Fruit fly (Drosophila melanogaster) whole organism, embryonic: ENCODE results near the gene CSN5.

ENCODE experiments used
- BtbVII ChIP-seq: fragments of 200-800 bp; sonication (Bioruptor generic); optimal IDR thresholded peaks from 3 replicates; lab custom pipeline; 2017; ENCODE audit warnings: missing biosample characterization, mild to moderate bottlenecking, missing genetic modification characterization
- Bteb2 ChIP-seq: fragments of 200-800 bp; sonication (Bioruptor generic); optimal IDR thresholded peaks from 2 replicates; lab custom pipeline; 2016; ENCODE audit warnings: missing biosample characterization, missing genetic modification characterization
- CG10321 ChIP-seq: fragments of 200-800 bp; sonication (Bioruptor generic); IDR thresholded peaks from 2 replicates; pipeline ENCODE4 v1.3.6; 2022; ENCODE audit warnings: missing biosample characterization, missing genetic modification characterization
- CG11504 ChIP-seq: fragments of 200-800 bp; sonication (Bioruptor generic); optimal IDR thresholded peaks from 3 replicates; lab custom pipeline; 2019; ENCODE audit warnings: missing biosample characterization, mild to moderate bottlenecking, missing genetic modification characterization, moderate library complexity
- CG11695 ChIP-seq: fragments of 200-800 bp; sonication (Bioruptor generic); IDR thresholded peaks from 3 replicates; pipeline ENCODE4 v1.3.6; 2022; ENCODE audit warnings: missing biosample characterization, missing genetic modification characterization
- CG1233 ChIP-seq: fragments of 200-800 bp; sonication (Bioruptor generic); optimal IDR thresholded peaks from 4 replicates; lab custom pipeline; 2018; ENCODE audit warnings: missing biosample characterization, mild to moderate bottlenecking, missing genetic modification characterization
- CG12942 ChIP-seq: fragments of 200-800 bp; sonication (Bioruptor generic); optimal IDR thresholded peaks from 3 replicates; lab custom pipeline; 2016; ENCODE audit warnings: missing biosample characterization, missing genetic modification characterization
- CG13287 ChIP-seq: fragments of 200-800 bp; sonication (Bioruptor generic); IDR thresholded peaks from 2 replicates; pipeline ENCODE4 v1.3.6; 2022; ENCODE audit warnings: missing biosample characterization, missing genetic modification characterization; ENCODE audit not compliant: partially characterized antibody
- CG13424 ChIP-seq: fragments of 200-800 bp; sonication (Bioruptor generic); optimal IDR thresholded peaks from 2 replicates; lab custom pipeline; 2019; ENCODE audit warnings: missing biosample characterization, mild to moderate bottlenecking, missing genetic modification characterization, moderate library complexity
- CG13624 ChIP-seq: fragments of 200-800 bp; sonication (Bioruptor generic); optimal IDR thresholded peaks from 2 replicates; lab custom pipeline; 2016; ENCODE audit warnings: missing biosample characterization, missing genetic modification characterization
- CG14667 ChIP-seq: fragments of 200-800 bp; sonication (Bioruptor generic); IDR thresholded peaks from 2 replicates; pipeline ENCODE4 v1.3.6; 2022; ENCODE audit warnings: missing biosample characterization, missing genetic modification characterization
- CG15073 ChIP-seq: fragments of 200-800 bp; sonication (Bioruptor generic); optimal IDR thresholded peaks from 2 replicates; lab custom pipeline; 2016; ENCODE audit warnings: missing biosample characterization, missing genetic modification characterization
- CG15479 ChIP-seq: fragments of 200-800 bp; sonication (Bioruptor generic); optimal IDR thresholded peaks from 3 replicates; lab custom pipeline; 2019; ENCODE audit warnings: missing biosample characterization, mild to moderate bottlenecking, missing genetic modification characterization, moderate library complexity
- CG17385 ChIP-seq: fragments of 200-800 bp; sonication (Bioruptor generic); optimal IDR thresholded peaks from 3 replicates; lab custom pipeline; 2018; ENCODE audit warnings: missing biosample characterization, mild to moderate bottlenecking, missing genetic modification characterization
- CG17912 ChIP-seq: fragments of 200-800 bp; sonication (Bioruptor generic); optimal IDR thresholded peaks from 2 replicates; lab custom pipeline; 2018; ENCODE audit warnings: missing biosample characterization, mild to moderate bottlenecking, missing genetic modification characterization
- CG18764 ChIP-seq: fragments of 200-800 bp; sonication (Bioruptor generic); optimal IDR thresholded peaks from 3 replicates; lab custom pipeline; 2016; ENCODE audit warnings: missing biosample characterization, missing genetic modification characterization
- CG2202 ChIP-seq: fragments of 200-800 bp; sonication (Bioruptor generic); optimal IDR thresholded peaks from 2 replicates; lab custom pipeline; 2018; ENCODE audit warnings: missing biosample characterization, mild to moderate bottlenecking, missing genetic modification characterization
- CG3163 ChIP-seq: fragments of 200-800 bp; sonication (Bioruptor generic); optimal IDR thresholded peaks from 3 replicates; lab custom pipeline; 2016; ENCODE audit warnings: missing biosample characterization, missing genetic modification characterization
- CG34224 ChIP-seq: fragments of 200-800 bp; sonication (Bioruptor generic); IDR thresholded peaks from 3 replicates; pipeline ENCODE4 v1.3.6; 2022; ENCODE audit warnings: missing biosample characterization, missing genetic modification characterization; ENCODE audit not compliant: partially characterized antibody
- CG43689 ChIP-seq: fragments of 200-800 bp; sonication (Bioruptor generic); IDR thresholded peaks from 2 replicates; pipeline ENCODE4 v1.3.6; 2022; ENCODE audit warnings: missing biosample characterization, missing genetic modification characterization
- CG5245 ChIP-seq: fragments of 200-800 bp; sonication (Bioruptor generic); optimal IDR thresholded peaks from 3 replicates; lab custom pipeline; 2016; ENCODE audit warnings: missing biosample characterization, missing genetic modification characterization
- CG6254 ChIP-seq: fragments of 200-800 bp; sonication (Bioruptor generic); optimal IDR thresholded peaks from 3 replicates; lab custom pipeline; 2017; ENCODE audit warnings: mild to moderate bottlenecking, missing biosample characterization, missing genetic modification reagents, missing genetic modification characterization
- CG7357 ChIP-seq: fragments of 200-800 bp; sonication (Bioruptor generic); IDR thresholded peaks from 3 replicates; pipeline ENCODE4 v1.3.6; 2022; ENCODE audit warnings: missing biosample characterization, missing genetic modification characterization
- CG7556 ChIP-seq: fragments of 200-800 bp; sonication (Bioruptor generic); optimal IDR thresholded peaks from 2 replicates; lab custom pipeline; 2017; ENCODE audit warnings: missing biosample characterization, mild to moderate bottlenecking, missing genetic modification characterization
- CG7839 ChIP-seq: fragments of 200-800 bp; sonication (Bioruptor generic); optimal IDR thresholded peaks from 3 replicates; lab custom pipeline; 2018; ENCODE audit warnings: missing biosample characterization, mild to moderate bottlenecking, missing genetic modification characterization, moderate library complexity
- CG7963 ChIP-seq: fragments of 200-800 bp; sonication (Bioruptor generic); IDR thresholded peaks from 3 replicates; pipeline ENCODE4 v1.3.6; 2022; ENCODE audit warnings: missing biosample characterization, missing genetic modification characterization; ENCODE audit not compliant: partially characterized antibody
- CoRest ChIP-seq: fragments of 200-800 bp; sonication (Bioruptor generic); optimal IDR thresholded peaks from 3 replicates; lab custom pipeline; 2018; ENCODE audit warnings: missing biosample characterization, mild to moderate bottlenecking, missing genetic modification characterization, moderate library complexity
- E2f1 ChIP-seq: fragments of 200-800 bp; sonication (Bioruptor generic); IDR thresholded peaks from 2 replicates; pipeline ENCODE4 v1.3.6; 2022; ENCODE audit warnings: missing biosample characterization, missing genetic modification characterization
- H15 ChIP-seq: fragments of 200-800 bp; sonication (Bioruptor generic); IDR thresholded peaks from 3 replicates; pipeline ENCODE4 v1.3.6; 2022; ENCODE audit warnings: missing biosample characterization, missing genetic modification characterization
- Hr3 ChIP-seq: fragments of 200-800 bp; sonication (Bioruptor generic); optimal IDR thresholded peaks from 3 replicates; lab custom pipeline; 2016; ENCODE audit warnings: missing biosample characterization, missing genetic modification characterization
- Rfx ChIP-seq: fragments of 200-800 bp; sonication (Bioruptor generic); IDR thresholded peaks from 2 replicates; pipeline ENCODE4 v1.3.6; 2022; ENCODE audit warnings: missing biosample characterization, missing genetic modification characterization
- Sry-β ChIP-seq: fragments of 200-800 bp; sonication (Bioruptor generic); optimal IDR thresholded peaks from 2 replicates; lab custom pipeline; 2018; ENCODE audit warnings: missing biosample characterization, mild to moderate bottlenecking, missing genetic modification characterization, moderate library complexity
- Stat92E ChIP-seq, 3 experiments: fragments of >200 bp in 2 of 3; fragments of 200-800 bp in 1 of 3; sonication (Bioruptor generic) in 1 of 3; optimal IDR thresholded peaks; 2 replicates each; lab custom pipeline; 2017 to 2019; ENCODE audit warnings: missing biosample characterization in 3 of 3, missing genetic modification characterization in 3 of 3, mild to moderate bottlenecking in 1 of 3, moderate library complexity in 1 of 3
- bigmax ChIP-seq: fragments of 200-800 bp; sonication (Bioruptor generic); optimal IDR thresholded peaks from 2 replicates; lab custom pipeline; 2018; ENCODE audit warnings: missing biosample characterization, mild to moderate bottlenecking, missing genetic modification characterization
- fd102C ChIP-seq: fragments of 200-800 bp; sonication (Bioruptor generic); optimal IDR thresholded peaks from 2 replicates; lab custom pipeline; 2018; ENCODE audit warnings: missing biosample characterization, mild to moderate bottlenecking, missing genetic modification characterization, moderate library complexity
- ftz-f1 ChIP-seq: fragments of 200-800 bp; sonication (Bioruptor generic); optimal IDR thresholded peaks from 2 replicates; lab custom pipeline; 2016; ENCODE audit warnings: missing biosample characterization, missing genetic modification characterization
- h ChIP-seq: fragments of >200 bp; optimal IDR thresholded peaks from 2 replicates; lab custom pipeline; 2017
- her ChIP-seq: fragments of 200-800 bp; sonication (Bioruptor generic); optimal IDR thresholded peaks from 2 replicates; lab custom pipeline; 2016; ENCODE audit warnings: missing biosample characterization, missing genetic modification characterization
- inv ChIP-seq: fragments of 200-800 bp; sonication (Bioruptor generic); IDR thresholded peaks from 2 replicates; pipeline ENCODE4 v1.3.6; 2022; ENCODE audit warnings: missing biosample characterization, missing genetic modification characterization; ENCODE audit not compliant: partially characterized antibody
- klu ChIP-seq: fragments of 200-800 bp; sonication (Bioruptor generic); IDR thresholded peaks from 2 replicates; pipeline ENCODE4 v1.3.6; 2022; ENCODE audit warnings: missing biosample characterization, missing genetic modification characterization
- nerfin-1 ChIP-seq: fragments of 200-800 bp; sonication (Bioruptor generic); optimal IDR thresholded peaks from 3 replicates; lab custom pipeline; 2019; ENCODE audit warnings: missing biosample characterization, mild to moderate bottlenecking, missing genetic modification characterization, moderate library complexity
- phol ChIP-seq: fragments of 200-800 bp; sonication (Bioruptor generic); optimal IDR thresholded peaks from 3 replicates; lab custom pipeline; 2018; ENCODE audit warnings: missing biosample characterization, mild to moderate bottlenecking, missing genetic modification characterization, moderate library complexity
- pum ChIP-seq: fragments of 200-800 bp; sonication (Bioruptor generic); optimal IDR thresholded peaks from 2 replicates; lab custom pipeline; 2016; ENCODE audit warnings: missing biosample characterization, missing genetic modification characterization
- scrt ChIP-seq: fragments of 200-800 bp; sonication (Bioruptor generic); optimal IDR thresholded peaks from 2 replicates; lab custom pipeline; 2018; ENCODE audit warnings: missing biosample characterization, mild to moderate bottlenecking, missing genetic modification characterization, moderate library complexity
- sisA ChIP-seq: fragments of 200-800 bp; sonication (Bioruptor generic); IDR thresholded peaks from 2 replicates; pipeline ENCODE4 v1.3.6; 2022; ENCODE audit warnings: missing biosample characterization, missing genetic modification characterization
- tgo ChIP-seq: fragments of 200-800 bp; sonication (Bioruptor generic); IDR thresholded peaks from 3 replicates; pipeline ENCODE4 v1.3.6; 2022; ENCODE audit warnings: missing biosample characterization, missing genetic modification characterization
- tio ChIP-seq: fragments of 200-800 bp; sonication (Bioruptor generic); optimal IDR thresholded peaks from 2 replicates; lab custom pipeline; 2017; ENCODE audit warnings: missing biosample characterization, missing genetic modification characterization, inconsistent platforms
- unpg ChIP-seq: fragments of 200-800 bp; sonication (Bioruptor generic); optimal IDR thresholded peaks from 3 replicates; lab custom pipeline; 2018; ENCODE audit warnings: missing biosample characterization, mild to moderate bottlenecking, missing genetic modification characterization, moderate library complexity
- zfh1 ChIP-seq: fragments of 200-800 bp; sonication (Bioruptor generic); IDR thresholded peaks from 3 replicates; pipeline ENCODE4 v1.3.6; 2022; ENCODE audit warnings: missing biosample characterization, missing genetic modification characterization

CSN5 gene

dm6 chr3R:16449187-16449973, 20.5 kb upstream of the CSN5 start (continued):
- TF ChIP-seq CG13287 (GFP tag; lab: Robert Waterston, UW), result no peak
- peak; percentile 96 for TF ChIP-seq H15 (GFP tag; lab: Robert Waterston, UW)
- peak; percentile 87 for TF ChIP-seq CG7357 (GFP tag; lab: Robert Waterston, UW)
- peak; percentile 96 for TF ChIP-seq pum (GFP tag; lab: Kevin White, UChicago)
- peak; percentile 95 for TF ChIP-seq CG13424 (tag; lab: Kevin White, UChicago)
- peak; percentile 91 for TF ChIP-seq Hr3 (GFP tag; lab: Kevin White, UChicago)
- TF ChIP-seq fd102C (GFP tag; lab: Kevin White, UChicago), result peak; percentile 26
- peak; percentile 96 for TF ChIP-seq CG5245 (GFP tag; lab: Kevin White, UChicago)
- TF ChIP-seq Sry-β (GFP tag; lab: Kevin White, UChicago), result peak; percentile 60
- TF ChIP-seq CG18764 (GFP tag; lab: Kevin White, UChicago), result peak; percentile 86
- peak in 1 of 3 experiments; percentile 70 for TF ChIP-seq Stat92E (GFP tag; optimal IDR thresholded peaks at IDR 0.05; lab: Kevin White, UChicago)
- TF ChIP-seq nerfin-1 (tag; lab: Kevin White, UChicago), result peak; percentile 97
- TF ChIP-seq CG12942, result peak; percentile 85
- TF ChIP-seq bigmax (GFP tag; lab: Kevin White, UChicago), result peak; percentile 9
- peak; percentile 89 for TF ChIP-seq CG2202 (tag; lab: Kevin White, UChicago)
- TF ChIP-seq CG6254, result peak; percentile 77
- peak; percentile 34; the same call in 1 of the 2 replicates for TF ChIP-seq CG10321 (GFP tag; lab: Robert Waterston, UW)
- peak; percentile 75 for TF ChIP-seq her (GFP tag; lab: Kevin White, UChicago)
- peak; percentile 65; the same call in 1 of the 2 replicates for TF ChIP-seq inv
- peak; percentile 50 for TF ChIP-seq Bteb2 (GFP tag; lab: Kevin White, UChicago)
- TF ChIP-seq CoRest, result peak; percentile 95
- TF ChIP-seq CG7839, result peak; percentile 96
- peak; percentile 95 for TF ChIP-seq CG14667 (GFP tag; lab: Robert Waterston, UW)
- TF ChIP-seq zfh1, result peak; percentile 99
- TF ChIP-seq scrt (GFP tag; lab: Kevin White, UChicago), result peak; percentile 63
- no peak for TF ChIP-seq h (lab: Kevin White, UChicago)
- peak; percentile 3 for TF ChIP-seq CG15479 (GFP tag; lab: Kevin White, UChicago)
- peak; percentile 92 for TF ChIP-seq CG7556 (GFP tag; lab: Kevin White, UChicago)
- TF ChIP-seq CG13624, result peak; percentile 93
- no peak for TF ChIP-seq ftz-f1 (GFP tag; lab: Kevin White, UChicago)
- peak; percentile 90 for TF ChIP-seq Rfx
- TF ChIP-seq klu (GFP tag; lab: Robert Waterston, UW), result peak; percentile 77
- peak; percentile 83 for TF ChIP-seq CG43689 (GFP tag; lab: Robert Waterston, UW)
- peak; percentile 94 for TF ChIP-seq E2f1 (GFP tag; lab: Robert Waterston, UW)
- TF ChIP-seq CG11695, result peak; percentile 79
- TF ChIP-seq CG17912 (GFP tag; lab: Kevin White, UChicago), result peak; percentile 85
- no peak for TF ChIP-seq tio (GFP tag; lab: Kevin White, UChicago)
- no peak for TF ChIP-seq CG34224 (GFP tag; lab: Robert Waterston, UW)
- TF ChIP-seq CG17385 (GFP tag; lab: Kevin White, UChicago), result peak; percentile 83
- peak; percentile 96 for TF ChIP-seq phol
- TF ChIP-seq CG1233 (GFP tag; lab: Kevin White, UChicago), result peak; percentile 90
- TF ChIP-seq sisA (GFP tag; lab: Robert Waterston, UW), result peak; percentile 98
- peak; percentile 92 for TF ChIP-seq tgo (GFP tag; lab: Robert Waterston, UW)
- TF ChIP-seq BtbVII (GFP tag; lab: Kevin White, UChicago), result peak; percentile 64
- peak; percentile 65 for TF ChIP-seq CG15073 (GFP tag; lab: Kevin White, UChicago)
- peak; percentile 97 for TF ChIP-seq unpg
- peak; percentile 93 for TF ChIP-seq CG11504
- peak; percentile 67 for TF ChIP-seq CG7963 (GFP tag; lab: Robert Waterston, UW)
- peak; percentile 64 for TF ChIP-seq CG3163 (GFP tag; lab: Kevin White, UChicago)
